Worm (Caenorhabditis elegans): ENCODE results near the gene hrg-1.

ce11 chrX:4017576-4018309 is 1.7 kb upstream of the hrg-1 start:
- TF ChIP-seq nhr-237 (tag; optimal IDR thresholded peaks at IDR 0.05), result no peak
- no peak for TF ChIP-seq snpc-4 (tag; optimal IDR thresholded peaks at IDR 0.05)
- TF ChIP-seq M03D4.4 (tag; optimal IDR thresholded peaks at IDR 0.05), result no peak
- no peak for TF ChIP-seq nhr-12 (tag; optimal IDR thresholded peaks at IDR 0.05)
- no peak for TF ChIP-seq ces-1 (GFP tag; optimal IDR thresholded peaks at IDR 0.05)
- no peak for TF ChIP-seq nhr-76 (tag; optimal IDR thresholded peaks at IDR 0.05)
- TF ChIP-seq pha-4 (tag; optimal IDR thresholded peaks at IDR 0.05), result no peak
- no peak for TF ChIP-seq blmp-1 (tag; optimal IDR thresholded peaks at IDR 0.05)
- no peak for TF ChIP-seq ham-2 (GFP tag; optimal IDR thresholded peaks at IDR 0.05)
- TF ChIP-seq lin-13 (tag; optimal IDR thresholded peaks at IDR 0.05), result no peak
- TF ChIP-seq tbx-8 (GFP tag; optimal IDR thresholded peaks at IDR 0.05), result no peak
- TF ChIP-seq drap-1 (GFP tag; optimal IDR thresholded peaks at IDR 0.05), result no peak
- no peak for TF ChIP-seq elt-1 (tag; optimal IDR thresholded peaks at IDR 0.05; ENCODE audit: borderline replicate concordance, insufficient read depth)
